Worm (Caenorhabditis elegans) whole organism, mixed stage, embryonic: Measurements from ENCODE around the gene acdh-6.

ENCODE experiments used
- M03D4.4 ChIP-seq: sonication (generic microtip); optimal IDR thresholded peaks from 2 replicates; lab custom pipeline; 2017; ENCODE audit warnings: mild to moderate bottlenecking, missing genetic modification characterization, missing compliant biosample characterization
- blmp-1 ChIP-seq: fragments of 150-350 bp; optimal IDR thresholded peaks from 2 replicates; lab custom pipeline; 2014; ENCODE audit warnings: missing biosample characterization, missing genetic modification characterization
- ceh-43 ChIP-seq: fragments of 200-800 bp; sonication (Bioruptor generic); optimal IDR thresholded peaks from 2 replicates; lab custom pipeline; 2018; ENCODE audit warnings: mild to moderate bottlenecking, missing genetic modification characterization, moderate library complexity, missing compliant biosample characterization
- ceh-83 ChIP-seq: fragments of 200-800 bp; sonication (Bioruptor generic); optimal IDR thresholded peaks from 2 replicates; lab custom pipeline; 2018; ENCODE audit warnings: mild to moderate bottlenecking, missing genetic modification characterization, missing compliant biosample characterization
- ces-1 ChIP-seq: fragments of 150-350 bp; optimal IDR thresholded peaks from 2 replicates; lab custom pipeline; 2014; ENCODE audit warnings: missing biosample characterization, missing genetic modification reagents, missing genetic modification characterization
- cnd-1 ChIP-seq: fragments of 200-800 bp; sonication (Bioruptor generic); optimal IDR thresholded peaks from 2 replicates; lab custom pipeline; 2018; ENCODE audit warnings: mild to moderate bottlenecking, missing genetic modification characterization, missing compliant biosample characterization
- elt-1 ChIP-seq: sonication (generic microtip); optimal IDR thresholded peaks from 2 replicates; lab custom pipeline; 2017; ENCODE audit warnings: missing genetic modification characterization, mild to moderate bottlenecking, missing compliant biosample characterization, antibody characterized with exemption, moderate library complexity, borderline replicate concordance; ENCODE audit not compliant: insufficient read depth
- ham-2 ChIP-seq: fragments of 200-800 bp; sonication (Bioruptor generic); optimal IDR thresholded peaks from 2 replicates; lab custom pipeline; 2018; ENCODE audit warnings: mild to moderate bottlenecking, missing genetic modification characterization, missing compliant biosample characterization
- hlh-1 ChIP-seq: fragments of 150-350 bp; optimal IDR thresholded peaks from 2 replicates; lab custom pipeline; 2014; ENCODE audit warnings: missing biosample characterization, missing genetic modification reagents, missing genetic modification characterization
- lin-13 ChIP-seq: fragments of 150-350 bp; optimal IDR thresholded peaks from 2 replicates; lab custom pipeline; 2014; ENCODE audit warnings: missing biosample characterization, missing genetic modification characterization
- lin-32 ChIP-seq: fragments of 200-800 bp; sonication (Bioruptor generic); optimal IDR thresholded peaks from 2 replicates; lab custom pipeline; 2018; ENCODE audit warnings: mild to moderate bottlenecking, missing genetic modification characterization, missing compliant biosample characterization
- lsy-2 ChIP-seq: fragments of 150-350 bp; optimal IDR thresholded peaks from 2 replicates; lab custom pipeline; 2014; ENCODE audit warnings: missing biosample characterization, missing genetic modification characterization
- mep-1 ChIP-seq: fragments of 150-350 bp; optimal IDR thresholded peaks from 2 replicates; lab custom pipeline; 2017; ENCODE audit warnings: missing biosample characterization, missing genetic modification reagents, missing genetic modification characterization, inconsistent platforms
- mls-2 ChIP-seq: sonication (generic microtip); optimal IDR thresholded peaks from 2 replicates; lab custom pipeline; 2016; ENCODE audit warnings: mild to moderate bottlenecking, missing genetic modification characterization, moderate library complexity, missing compliant biosample characterization
- nhr-12 ChIP-seq: fragments of 150-350 bp; optimal IDR thresholded peaks from 2 replicates; lab custom pipeline; 2014; ENCODE audit warnings: missing biosample characterization, missing genetic modification characterization
- nhr-2 ChIP-seq: fragments of 150-350 bp; optimal IDR thresholded peaks from 2 replicates; lab custom pipeline; 2014; ENCODE audit warnings: missing biosample characterization, missing genetic modification characterization
- nhr-237 ChIP-seq: fragments of 150-350 bp; optimal IDR thresholded peaks from 2 replicates; lab custom pipeline; 2014; ENCODE audit warnings: missing biosample characterization, missing genetic modification characterization
- nhr-28 ChIP-seq: fragments of 150-350 bp; optimal IDR thresholded peaks from 2 replicates; lab custom pipeline; 2014; ENCODE audit warnings: missing biosample characterization, missing genetic modification characterization
- nhr-76 ChIP-seq: sonication (generic microtip); optimal IDR thresholded peaks from 2 replicates; lab custom pipeline; 2017; ENCODE audit warnings: missing biosample characterization, missing genetic modification characterization
- sem-2 ChIP-seq: fragments of 200-800 bp; sonication (Bioruptor generic); optimal IDR thresholded peaks from 2 replicates; lab custom pipeline; 2018; ENCODE audit warnings: mild to moderate bottlenecking, missing genetic modification characterization, missing compliant biosample characterization
- snpc-4 ChIP-seq: fragments of 150-350 bp; optimal IDR thresholded peaks from 2 replicates; lab custom pipeline; 2014; ENCODE audit warnings: missing biosample characterization, missing genetic modification characterization
- sptf-1 ChIP-seq: sonication (generic microtip); optimal IDR thresholded peaks from 2 replicates; lab custom pipeline; 2017; ENCODE audit warnings: mild to moderate bottlenecking, missing genetic modification characterization, moderate library complexity, missing compliant biosample characterization
- tbx-8 ChIP-seq: fragments of 200-800 bp; sonication (Bioruptor generic); optimal IDR thresholded peaks from 2 replicates; lab custom pipeline; 2018; ENCODE audit warnings: mild to moderate bottlenecking, missing genetic modification characterization, moderate library complexity, missing compliant biosample characterization
- unc-120 ChIP-seq: sonication (generic microtip); optimal IDR thresholded peaks from 2 replicates; lab custom pipeline; 2017; ENCODE audit warnings: missing genetic modification characterization, missing compliant biosample characterization; ENCODE audit not compliant: poor library complexity, severe bottlenecking
- unc-39 ChIP-seq: fragments of 150-350 bp; optimal IDR thresholded peaks from 2 replicates; lab custom pipeline; 2014; ENCODE audit warnings: missing biosample characterization, missing genetic modification characterization
- unc-62 ChIP-seq: fragments of 150-350 bp; optimal IDR thresholded peaks from 2 replicates; lab custom pipeline; 2014; ENCODE audit warnings: missing biosample characterization, missing genetic modification reagents, missing genetic modification characterization
- ztf-11 ChIP-seq: fragments of 150-350 bp; optimal IDR thresholded peaks from 2 replicates; lab custom pipeline; 2014; ENCODE audit warnings: missing biosample characterization, missing genetic modification characterization

Gene acdh-6

ce11 chrIII:8521654-8522392 lies 39.1 kb upstream of the acdh-6 start:
- TF ChIP-seq unc-39 (no peak), M03D4.4 (tag; lab: Kevin White, UChicago) (no peak), nhr-237 (tag; lab: Kevin White, UChicago) (no peak), unc-120 (tag; lab: Kevin White, UChicago) (no peak), ham-2 (GFP tag; lab: Kevin White, UChicago) (no peak), mep-1 (tag; lab: Kevin White, UChicago) (no peak), nhr-12 (tag; lab: Kevin White, UChicago) (no peak), sem-2 (GFP tag; lab: Kevin White, UChicago) (no peak), ceh-43 (GFP tag; lab: Kevin White, UChicago) (no peak), sptf-1 (tag; lab: Kevin White, UChicago) (no peak), blmp-1 (tag; lab: Kevin White, UChicago) (no peak), mls-2 (tag; lab: Kevin White, UChicago) (no peak), elt-1 (tag; lab: Kevin White, UChicago) (no peak), tbx-8 (GFP tag; lab: Kevin White, UChicago) (no peak), snpc-4 (no peak), nhr-76 (no peak), hlh-1 (tag; lab: Kevin White, UChicago) (no peak), nhr-2 (tag; lab: Kevin White, UChicago) (no peak)

DNA sequence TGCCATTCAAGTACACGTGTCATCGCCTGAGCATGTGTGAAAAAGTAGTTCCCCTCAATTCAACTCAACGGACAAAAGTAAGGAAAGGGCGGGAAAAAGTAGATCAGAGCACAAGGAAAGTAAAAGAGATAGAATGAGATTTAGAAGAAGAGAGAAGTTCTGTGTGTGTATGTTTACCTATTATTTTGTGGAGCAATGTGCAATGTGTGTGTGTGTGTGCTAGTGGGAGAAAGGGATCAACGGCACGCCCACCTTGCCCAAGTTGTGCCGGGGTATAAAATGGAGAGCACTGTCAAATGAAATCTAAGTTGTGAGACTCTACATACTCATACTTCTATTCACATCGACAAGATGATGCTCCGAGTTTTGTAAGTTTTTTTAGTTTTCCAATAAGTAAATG lies 36.2 kb upstream of the acdh-6 start, which contains the start of gene idpp-15:
TSS of gene idpp-15 (plus strand) at position 301 of the 400 bp plus-strand sequence.
- no peak for TF ChIP-seq elt-1 (tag; lab: Kevin White, UChicago)
- no peak for TF ChIP-seq nhr-28 (tag; lab: Kevin White, UChicago)
- TF ChIP-seq nhr-2 (tag; lab: Kevin White, UChicago): no peak
- no peak for TF ChIP-seq unc-62
- TF ChIP-seq ceh-83 (GFP tag; lab: Kevin White, UChicago): no peak
- TF ChIP-seq, all 35 proteins: peak for 0

DNA sequence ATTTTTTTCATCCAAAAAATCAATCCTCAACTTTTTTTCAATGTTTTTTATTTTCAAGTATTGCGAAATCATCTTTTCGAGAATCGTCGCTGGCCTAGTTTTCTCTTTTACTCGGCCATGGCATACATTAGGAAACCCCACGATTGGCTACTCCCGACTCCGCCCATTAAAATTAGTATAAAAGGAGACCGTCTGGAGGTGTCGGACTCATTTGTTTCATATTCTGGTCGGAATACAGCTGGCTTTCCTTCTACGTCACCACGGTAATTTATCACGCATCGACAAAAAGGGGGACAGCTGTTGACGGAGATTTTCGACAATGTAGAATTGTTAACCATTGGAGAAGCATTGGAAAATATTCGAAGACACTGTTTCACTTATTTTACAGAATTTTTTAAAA lies 31.9 kb upstream of the acdh-6 start:
- no peak for TF ChIP-seq blmp-1 (tag; lab: Kevin White, UChicago)
- TF ChIP-seq ces-1: peak; percentile 61
- TF ChIP-seq nhr-237 (tag; lab: Kevin White, UChicago): peak; percentile 32
- TF ChIP-seq unc-39: no peak
- TF ChIP-seq lin-32 (GFP tag; lab: Kevin White, UChicago): peak; percentile 82
- TF ChIP-seq ceh-43 (GFP tag; lab: Kevin White, UChicago): peak; percentile 23
- peak; percentile 17 for TF ChIP-seq unc-62
- TF ChIP-seq lin-13 (tag; lab: Kevin White, UChicago): no peak
- no peak for TF ChIP-seq sem-2 (GFP tag; lab: Kevin White, UChicago)
- peak; percentile 7 for TF ChIP-seq hlh-1 (tag; lab: Kevin White, UChicago)
- TF ChIP-seq mls-2 (tag; lab: Kevin White, UChicago): peak; percentile 4
- peak; percentile 81 for TF ChIP-seq cnd-1 (tag; lab: Kevin White, UChicago)
- peak; percentile 39 for TF ChIP-seq sptf-1 (tag; lab: Kevin White, UChicago)
- TF ChIP-seq lsy-2 (tag; lab: Kevin White, UChicago): peak; percentile 79
- peak; percentile 25 for TF ChIP-seq ztf-11 (tag; lab: Kevin White, UChicago)
- no peak for TF ChIP-seq mep-1 (tag; lab: Kevin White, UChicago)

DNA sequence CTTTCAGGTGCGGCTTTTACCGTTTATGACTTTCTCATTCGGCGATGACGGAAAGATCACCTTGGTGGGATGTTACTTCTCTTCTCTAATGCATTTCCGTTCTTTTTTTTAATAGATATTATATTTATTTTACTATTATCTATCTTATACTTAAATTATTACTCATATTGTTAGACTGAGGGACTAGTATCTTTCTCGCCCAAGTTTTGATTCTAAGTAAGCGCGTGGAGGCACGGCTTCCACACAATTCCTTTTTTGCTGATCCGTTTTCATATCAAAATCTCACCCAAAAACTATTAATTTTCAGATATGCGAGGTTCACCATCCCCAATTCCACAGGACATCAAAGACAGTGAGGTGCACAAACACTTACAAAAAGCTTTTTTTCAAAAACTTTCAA lies 31.2 kb upstream of the acdh-6 start, which contains the start of gene ZC21.10:
TSS of gene ZC21.10 (plus strand) at position 301 of the 400 bp plus-strand sequence.
- no peak for TF ChIP-seq ces-1
- no peak for TF ChIP-seq unc-62
- TF ChIP-seq, all 35 proteins: peak for 0

ce11 chrIII:8533900-8534299 lies 27.0 kb upstream of the acdh-6 start:
- TF ChIP-seq ces-1 (peak; percentile 4), ham-2 (GFP tag; lab: Kevin White, UChicago) (no peak), ztf-11 (tag; lab: Kevin White, UChicago) (no peak)
